Fruit fly (Drosophila melanogaster): ENCODE measurements around the gene Ssb-c31a.

Gene Ssb-c31a

DNA sequence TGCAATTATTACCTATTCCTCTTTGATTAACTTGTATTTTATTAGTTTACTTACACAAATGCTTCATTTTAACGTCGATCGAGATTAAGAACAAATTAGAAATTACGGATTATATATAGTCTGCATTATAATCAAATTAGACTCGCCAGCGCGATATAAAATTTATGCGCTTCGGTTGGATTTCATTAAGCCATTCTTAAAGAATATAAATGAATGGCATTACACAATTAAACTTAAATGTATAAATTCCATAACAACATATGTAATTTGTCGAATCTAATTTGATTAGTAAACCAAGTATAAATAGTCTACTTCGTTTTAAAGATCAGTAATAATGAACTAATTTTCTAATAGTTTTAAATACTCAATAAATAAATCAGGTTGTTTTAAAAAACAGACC lies 30.6 kb downstream of the Ssb-c31a start, which contains the start of gene Spn28F:
Gene Spn28F, minus strand, starts transcription at position 101 of the 400 bp plus-strand sequence.
- no peak for TF ChIP-seq h (GFP tag; optimal IDR thresholded peaks at IDR 0.05)
- TF ChIP-seq CrebA (GFP tag; optimal IDR thresholded peaks at IDR 0.05; ENCODE audit: borderline replicate concordance) = no peak

DNA sequence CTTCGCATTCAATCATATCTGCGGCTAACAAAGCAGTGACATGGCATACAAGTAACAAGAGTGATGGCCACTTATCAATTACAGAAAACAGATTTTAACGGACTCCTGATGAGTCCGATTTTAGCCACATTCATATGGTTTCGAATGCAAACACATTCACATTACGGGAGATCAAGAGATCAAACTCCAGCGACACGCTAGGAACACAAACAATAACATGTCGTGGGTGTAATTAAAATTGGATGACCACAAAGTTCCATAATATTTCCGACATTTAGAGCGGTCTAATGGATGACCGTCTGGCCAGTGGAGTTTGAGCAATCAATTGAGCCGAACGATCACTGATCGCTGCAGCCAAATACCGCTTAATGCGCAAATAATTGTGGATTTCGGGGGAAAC lies 31.0 kb downstream of the Ssb-c31a start, which contains the start of gene CG14277:
Gene CG14277, plus strand, starts transcription at position 301 of the 400 bp plus-strand sequence.
- TF ChIP-seq Vsx2 (GFP tag; optimal IDR thresholded peaks at IDR 0.05; ENCODE audit: partially characterized antibody) (no peak), h (GFP tag; optimal IDR thresholded peaks at IDR 0.05) (no peak), Jra (GFP tag; optimal IDR thresholded peaks at IDR 0.05) (no peak)

dm6 chr2L:8243903-8244302 lies 32.8 kb downstream of the Ssb-c31a start, which contains the start of gene CG43057:
Gene CG43057 (minus strand): TSS chr2L:8244003.
- TF ChIP-seq rgr (GFP tag; optimal IDR thresholded peaks at IDR 0.05) = no peak
- TF ChIP-seq dsf (GFP tag; optimal IDR thresholded peaks at IDR 0.05; ENCODE audit: borderline replicate concordance) = no peak

- peak; percentile 16 for TF ChIP-seq br (GFP tag; optimal IDR thresholded peaks at IDR 0.05)
- peak; percentile 43 for TF ChIP-seq OdsH (GFP tag; optimal IDR thresholded peaks at IDR 0.05)
- no peak for TF ChIP-seq Abd-B (GFP tag; optimal IDR thresholded peaks at IDR 0.05)
- TF ChIP-seq dsf (GFP tag; optimal IDR thresholded peaks at IDR 0.05; ENCODE audit: borderline replicate concordance) = no peak
- no peak for TF ChIP-seq HLH106 (tag; optimal IDR thresholded peaks at IDR 0.05)
These were observed 44.3 kb downstream of the Ssb-c31a start for dm6 chr2L:8255406-8255805.

- TF ChIP-seq sv (GFP tag; optimal IDR thresholded peaks at IDR 0.05) (no peak), tai (GFP tag; optimal IDR thresholded peaks at IDR 0.05) (no peak), pan (optimal IDR thresholded peaks at IDR 0.05) (no peak), Mio (GFP tag; optimal IDR thresholded peaks at IDR 0.05) (no peak), Hr83 (GFP tag; optimal IDR thresholded peaks at IDR 0.05; ENCODE audit: poor library complexity, severe bottlenecking) (no peak), usp (GFP tag; optimal IDR thresholded peaks at IDR 0.05) (no peak), Sp1 (GFP tag; optimal IDR thresholded peaks at IDR 0.05) (no peak), dmrt93B (GFP tag; optimal IDR thresholded peaks at IDR 0.05) (no peak), N (GFP tag; optimal IDR thresholded peaks at IDR 0.05) (no peak)
These were observed 46.5 kb downstream of the Ssb-c31a start, which contains the start of gene CG8086 for dm6 chr2L:8257401-8258266. Gene CG8086 (minus strand): TSS chr2L:8257502.

Measured in whole organism, wandering third instar larva.